Worm (Caenorhabditis elegans): ENCODE measurements around the gene F22E5.12.

DNA sequence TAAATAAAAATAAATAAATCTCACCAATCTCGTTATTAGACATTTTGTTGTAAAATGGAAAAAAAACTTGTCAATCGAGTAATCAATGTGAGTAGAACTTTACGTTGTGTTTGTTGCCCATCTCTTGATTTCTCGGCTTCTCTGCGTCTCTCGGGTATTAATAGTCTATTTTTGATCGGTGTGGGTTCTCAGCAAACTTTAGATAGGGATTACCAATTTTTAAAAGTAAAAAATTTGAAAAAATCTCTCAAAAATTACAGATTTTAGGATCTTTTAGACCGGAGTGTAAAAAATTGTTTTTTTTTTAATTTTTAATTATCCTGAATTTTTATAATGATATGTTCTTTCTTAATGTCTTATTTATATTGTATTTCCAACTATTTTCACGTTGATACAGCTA is 9.3 kb downstream of the F22E5.12 start, which contains the start of gene F22E5.21:
- TF ChIP-seq nhr-237 (tag; optimal IDR thresholded peaks at IDR 0.05), result no peak
- no peak for TF ChIP-seq lin-13 (GFP tag; optimal IDR thresholded peaks at IDR 0.05)
- TF ChIP-seq egl-27 (tag; optimal IDR thresholded peaks at IDR 0.05), result no peak
- TF ChIP-seq elt-1 (tag; optimal IDR thresholded peaks at IDR 0.05), result no peak
- TF ChIP-seq ceh-16 (tag; optimal IDR thresholded peaks at IDR 0.05), result no peak
- no peak for TF ChIP-seq F13H6.1 (tag; optimal IDR thresholded peaks at IDR 0.05)
- TF ChIP-seq aly-2 (tag; optimal IDR thresholded peaks at IDR 0.05), result no peak
- TF ChIP-seq dmd-4 (tag; optimal IDR thresholded peaks at IDR 0.05), result no peak
- TF ChIP-seq blmp-1 (tag; optimal IDR thresholded peaks at IDR 0.05; ENCODE audit: insufficient read depth), result no peak
- no peak for TF ChIP-seq peb-1 (tag; optimal IDR thresholded peaks at IDR 0.05)
- TF ChIP-seq lin-11 (tag; optimal IDR thresholded peaks at IDR 0.05), result no peak
- no peak for TF ChIP-seq ztf-11 (tag; optimal IDR thresholded peaks at IDR 0.05)
- no peak for TF ChIP-seq unc-62 (GFP tag; optimal IDR thresholded peaks at IDR 0.05)
- no peak for TF ChIP-seq ama-1 (optimal IDR thresholded peaks at IDR 0.05)

All from whole organism, L2 larva.